Fruit fly (Drosophila melanogaster): ENCODE results near the gene CG12229.

The CG12229 gene

dm6 chr3L:17474711-17475451, 38.6 kb upstream of the CG12229 start, which contains the start of the genes UQCR-Q and CG46525 (continued):
- TF ChIP-seq CG1832 (GFP tag; optimal IDR thresholded peaks at IDR 0.05) (no peak), HHEX (GFP tag; optimal IDR thresholded peaks at IDR 0.05) (no peak), Pdp1 (GFP tag; optimal IDR thresholded peaks at IDR 0.05) (peak in 1 of 2 experiments; percentile 96), Opbp (GFP tag; IDR thresholded peaks at IDR 0.05; ENCODE audit: partially characterized antibody) (no peak; the same call in 2 of the 3 replicates), oc (tag; optimal IDR thresholded peaks at IDR 0.05) (no peak), CG33213 (GFP tag; optimal IDR thresholded peaks at IDR 0.05) (peak; percentile 72), Hr78 (GFP tag; optimal IDR thresholded peaks at IDR 0.05) (no peak), CG1602 (GFP tag; optimal IDR thresholded peaks at IDR 0.05) (no peak), CG1603 (tag; optimal IDR thresholded peaks at IDR 0.05) (peak; percentile 72), sd (tag; optimal IDR thresholded peaks at IDR 0.05) (peak; percentile 69), NFAT (GFP tag; IDR thresholded peaks at IDR 0.05) (0 out of 2 replicates have a peak, but pooled peaks have one; percentile 3), E2f2 (GFP tag; IDR thresholded peaks at IDR 0.05) (peak; percentile 86), HLH54F (GFP tag; optimal IDR thresholded peaks at IDR 0.05) (peak; percentile 0), pros (GFP tag; optimal IDR thresholded peaks at IDR 0.05) (no peak), Xbp1 (GFP tag; optimal IDR thresholded peaks at IDR 0.05) (peak; percentile 20), vvl (GFP tag; IDR thresholded peaks at IDR 0.05) (0 out of 2 replicates have a peak, but pooled peaks have one; percentile 26), CoRest (tag; optimal IDR thresholded peaks at IDR 0.05) (peak; percentile 46), Med (GFP tag) (peak; percentile 81), trem (tag; optimal IDR thresholded peaks at IDR 0.05) (peak; percentile 66), ERR (GFP tag; optimal IDR thresholded peaks at IDR 0.05) (no peak), CG17829 (tag; optimal IDR thresholded peaks at IDR 0.05) (peak; percentile 47), unpg (GFP tag; optimal IDR thresholded peaks at IDR 0.05) (peak; percentile 6), CG14860 (GFP tag; IDR thresholded peaks at IDR 0.05; ENCODE audit: partially characterized antibody) (no peak), CG2116 (GFP tag; optimal IDR thresholded peaks at IDR 0.05) (peak; percentile 79), CG7987 (GFP tag; optimal IDR thresholded peaks at IDR 0.05) (peak; percentile 8), ewg (GFP tag; optimal IDR thresholded peaks at IDR 0.05) (no peak), CG2712 (tag; optimal IDR thresholded peaks at IDR 0.05) (peak; percentile 56), Atf-2 (GFP tag; optimal IDR thresholded peaks at IDR 0.05) (no peak), az2 (GFP tag; optimal IDR thresholded peaks at IDR 0.05) (no peak), NfI (GFP tag; optimal IDR thresholded peaks at IDR 0.05) (peak; percentile 15), grau (tag; optimal IDR thresholded peaks at IDR 0.05) (peak; percentile 15), exex (tag; optimal IDR thresholded peaks at IDR 0.05) (peak; percentile 59), Hr39 (optimal IDR thresholded peaks at IDR 0.05) (no peak), mirr (GFP tag; optimal IDR thresholded peaks at IDR 0.05) (no peak), Mrtf (GFP tag; IDR thresholded peaks at IDR 0.05) (no peak), bowl (GFP tag; IDR thresholded peaks at IDR 0.05) (no peak), CG42726 (GFP tag; IDR thresholded peaks at IDR 0.05; ENCODE audit: partially characterized antibody) (peak; percentile 62), sens (GFP tag) (peak; percentile 46), slbo (GFP tag; IDR thresholded peaks at IDR 0.05) (no peak), CG15514 (GFP tag; optimal IDR thresholded peaks at IDR 0.05) (peak; percentile 74), CG31441 (GFP tag; IDR thresholded peaks at IDR 0.05) (0 out of 2 replicates have a peak, but pooled peaks have one; percentile 14), CG32532 (GFP tag; IDR thresholded peaks at IDR 0.05) (no peak; the same call in 1 of the 2 replicates), CG13894 (tag; optimal IDR thresholded peaks at IDR 0.05) (peak; percentile 33), Abd-B (GFP tag; optimal IDR thresholded peaks at IDR 0.05) (peak; percentile 52), bigmax (GFP tag; optimal IDR thresholded peaks at IDR 0.05) (peak; percentile 66), CG18476 (GFP tag; optimal IDR thresholded peaks at IDR 0.05) (no peak), HmgZ (tag; optimal IDR thresholded peaks at IDR 0.05) (peak; percentile 85), CG14710 (tag; optimal IDR thresholded peaks at IDR 0.05) (peak; percentile 56)
